Worm (Caenorhabditis elegans): Measurements from ENCODE around the gene gpa-6.

DNA sequence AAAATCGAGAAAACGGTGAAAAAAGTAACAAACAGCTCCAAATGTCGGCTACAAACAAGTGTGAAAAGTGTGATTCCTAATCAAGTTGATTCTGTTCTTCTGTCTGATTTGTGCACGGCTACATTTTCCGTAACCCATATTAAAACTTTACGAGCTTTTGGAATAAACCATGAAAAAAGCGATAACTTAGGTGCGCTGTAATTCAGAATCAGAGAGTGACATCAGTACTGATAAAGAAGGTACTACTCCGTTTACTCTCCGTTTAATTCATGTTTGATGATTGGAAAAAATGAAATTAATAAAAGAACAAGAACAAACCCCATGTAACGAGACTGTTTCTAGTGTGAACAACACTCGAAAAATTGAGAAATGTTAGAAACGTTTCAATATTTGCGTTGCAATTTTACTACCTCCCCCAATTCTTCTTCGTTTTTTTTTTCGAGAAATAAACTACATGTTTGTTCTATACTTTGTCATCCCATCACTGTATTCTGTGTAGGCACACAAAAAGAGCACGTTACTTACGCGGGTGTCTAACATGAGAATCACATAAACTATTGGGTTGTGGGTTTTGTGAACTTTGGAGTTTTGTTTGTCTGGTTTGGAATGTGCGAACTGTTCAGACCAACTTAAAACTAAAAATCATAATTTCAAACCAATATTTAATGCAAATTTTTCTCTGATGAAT, 28.5 kb upstream of the gpa-6 start:
- TF ChIP-seq hlh-13 (GFP tag; optimal IDR thresholded peaks at IDR 0.05): no peak
- no peak for TF ChIP-seq zip-5 (tag; optimal IDR thresholded peaks at IDR 0.05)
- TF ChIP-seq ceh-45 (GFP tag; IDR thresholded peaks at IDR 0.05): no peak

All from whole organism, late embryonic.